Fruit fly (Drosophila melanogaster): ENCODE results near the gene CG44044.

The CG44044 gene

DNA sequence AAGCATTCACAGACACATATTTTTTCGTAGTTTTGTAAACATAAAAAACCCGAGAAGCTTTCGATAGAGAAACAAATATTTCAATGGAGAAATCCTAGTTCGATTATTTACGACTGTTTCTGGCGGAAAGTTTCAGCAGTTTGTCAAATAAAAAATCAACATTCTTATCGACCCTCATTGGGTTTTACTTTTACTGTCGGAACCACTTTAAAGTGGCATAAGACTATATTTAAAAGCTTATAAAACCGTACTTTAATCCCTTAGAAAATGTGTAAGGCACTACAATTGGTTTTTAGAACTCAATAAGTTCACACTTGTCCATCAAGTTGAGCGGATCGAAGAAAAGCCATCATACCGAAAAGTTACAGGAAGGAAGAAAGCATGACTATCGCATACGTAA is 3.6 kb downstream of the CG44044 start, which contains the start of gene CG17929:
Gene CG17929, plus strand, starts transcription at position 301 of the 400 bp plus-strand sequence.
- no peak for TF ChIP-seq CG17801 (GFP tag; optimal IDR thresholded peaks at IDR 0.05; ENCODE audit: partially characterized antibody)

DNA sequence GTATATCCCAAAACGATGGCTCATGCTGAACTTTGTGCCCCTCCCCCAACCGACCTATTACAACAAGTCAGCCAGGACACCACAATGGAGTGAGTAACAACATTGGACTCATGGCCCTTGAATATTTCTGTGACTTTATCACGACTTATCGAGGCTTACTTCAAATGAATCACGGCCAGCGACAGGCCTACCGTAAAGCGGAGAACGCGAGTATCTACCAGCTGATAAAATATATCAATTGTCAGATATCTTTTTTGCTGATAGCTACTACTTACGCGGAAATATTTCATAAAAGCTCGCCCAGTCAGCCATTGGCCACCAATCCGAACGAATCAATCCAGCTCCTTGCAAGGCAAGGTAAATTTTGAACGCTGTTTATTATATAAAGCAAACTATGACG is 5.9 kb downstream of the CG44044 start, which contains the start of gene CG17930:
Gene CG17930, plus strand, starts transcription at position 301 of the 400 bp plus-strand sequence.
- no peak for TF ChIP-seq CG17801 (GFP tag; optimal IDR thresholded peaks at IDR 0.05; ENCODE audit: partially characterized antibody)

DNA sequence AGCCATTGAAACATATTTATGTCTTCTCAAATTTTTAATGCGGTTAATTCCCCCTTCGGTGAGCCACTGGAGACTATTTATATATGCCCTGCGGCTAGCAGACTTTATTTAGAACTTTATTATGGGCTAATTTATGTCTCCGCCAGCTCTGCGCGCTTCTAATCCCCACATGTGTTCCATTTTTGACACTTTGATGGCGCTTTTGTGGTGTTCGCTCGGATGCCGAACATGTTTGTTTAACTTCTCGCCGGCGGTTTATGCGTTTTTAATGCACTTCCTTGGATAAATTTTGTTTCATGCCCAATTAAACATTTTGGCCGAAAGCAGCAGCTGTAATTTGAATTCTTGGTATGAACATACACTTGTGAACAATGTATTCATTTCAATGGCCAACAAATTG is 8.2 kb downstream of the CG44044 start:
- TF ChIP-seq CG17801 (GFP tag; optimal IDR thresholded peaks at IDR 0.05; ENCODE audit: partially characterized antibody) = no peak

DNA sequence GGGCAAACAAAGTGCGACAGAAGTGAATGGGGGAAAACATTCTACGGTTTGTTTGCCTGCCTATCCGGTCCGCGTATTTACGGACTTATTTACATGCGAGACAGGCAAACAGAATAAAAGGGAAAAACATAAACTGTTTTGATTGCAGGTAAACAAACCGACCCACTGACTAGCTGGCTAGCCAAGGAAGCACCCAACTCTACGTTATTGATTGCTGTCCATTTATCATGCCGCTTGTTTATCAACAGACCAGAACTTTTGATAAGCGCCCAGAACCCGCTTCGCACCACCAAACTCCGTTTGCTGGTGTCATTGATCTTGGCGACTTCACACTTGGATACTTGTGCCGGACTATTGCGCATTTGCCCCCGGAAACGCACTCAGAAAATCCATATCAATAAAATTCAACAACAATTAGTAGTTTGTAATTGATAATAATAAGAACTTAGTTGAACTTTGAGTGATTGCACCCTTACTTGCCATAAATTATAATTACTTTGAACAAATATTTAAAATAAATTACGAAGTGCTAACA is 10.2 kb downstream of the CG44044 start:
- no peak for TF ChIP-seq CG17801 (GFP tag; optimal IDR thresholded peaks at IDR 0.05; ENCODE audit: partially characterized antibody)

DNA sequence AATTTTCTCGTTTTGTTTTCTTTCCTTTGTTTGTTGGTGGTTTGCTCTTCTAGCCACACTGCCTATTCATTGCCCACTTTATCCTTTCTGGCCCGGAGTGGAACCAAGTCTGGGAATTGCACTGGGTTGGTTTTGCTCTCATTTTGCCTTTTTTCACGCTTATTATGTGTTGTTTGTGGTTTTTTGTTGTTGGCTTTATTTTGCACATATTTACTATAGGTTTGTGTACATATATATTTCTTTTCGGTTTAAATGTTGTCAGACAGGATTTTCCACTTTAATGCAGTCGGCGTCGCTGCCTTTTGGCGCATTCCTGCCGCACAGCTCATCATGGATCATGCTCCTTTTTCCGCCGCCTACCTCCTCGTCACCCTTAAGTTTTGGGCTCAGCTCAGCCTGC is 12.7 kb downstream of the CG44044 start:
- no peak for TF ChIP-seq CG17801 (GFP tag; optimal IDR thresholded peaks at IDR 0.05; ENCODE audit: partially characterized antibody)

DNA sequence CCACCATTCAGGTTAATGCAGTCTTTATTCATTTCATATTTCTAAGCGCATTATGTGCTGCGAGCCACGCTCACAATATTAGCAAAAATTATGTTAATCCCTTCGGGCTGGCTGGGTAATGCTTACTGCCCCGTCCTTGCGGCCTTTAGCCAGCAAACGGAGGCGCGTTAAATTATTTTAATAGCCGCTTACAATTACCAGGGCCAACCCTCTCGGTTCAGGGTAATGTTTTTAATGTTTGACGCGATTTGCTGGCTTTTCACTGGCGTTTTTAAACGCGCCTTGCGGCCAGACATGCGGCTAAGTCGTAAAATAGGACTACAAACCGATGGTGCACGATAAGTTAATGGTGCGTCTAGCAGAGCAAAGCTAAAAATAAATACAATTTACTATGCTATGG is 13.2 kb downstream of the CG44044 start:
- no peak for TF ChIP-seq CG17801 (GFP tag; optimal IDR thresholded peaks at IDR 0.05; ENCODE audit: partially characterized antibody)

DNA sequence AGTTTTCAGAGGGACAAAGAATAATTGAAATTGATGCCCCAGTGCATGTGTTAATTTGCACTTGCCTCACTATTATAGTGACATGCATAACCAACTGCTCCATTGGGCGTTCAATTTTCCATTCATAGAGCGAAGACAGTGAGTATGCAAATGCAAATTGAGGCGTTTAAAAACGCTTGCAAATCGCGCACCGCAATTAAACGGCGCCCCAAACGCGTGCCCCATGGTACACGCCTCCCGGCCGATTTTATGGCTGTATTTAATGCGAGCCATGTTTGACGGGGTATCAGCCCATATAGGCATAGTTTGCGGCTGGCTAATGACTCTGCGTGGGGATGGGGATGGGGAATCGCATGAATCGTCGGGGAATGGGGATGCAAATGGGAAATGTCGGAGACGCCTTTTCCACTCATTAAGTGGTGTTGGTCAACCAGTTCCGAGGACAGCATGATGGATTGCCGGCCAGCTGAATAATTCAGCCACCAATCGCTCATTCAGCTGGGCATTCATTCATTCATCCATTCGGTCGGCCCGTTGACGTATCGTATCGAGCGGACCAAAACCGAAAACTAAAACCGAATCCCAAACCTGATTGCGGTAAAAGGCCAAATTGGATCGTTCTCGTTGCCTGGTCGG is 13.9 kb downstream of the CG44044 start:
- no peak for TF ChIP-seq CG17801 (GFP tag; optimal IDR thresholded peaks at IDR 0.05; ENCODE audit: partially characterized antibody)

DNA sequence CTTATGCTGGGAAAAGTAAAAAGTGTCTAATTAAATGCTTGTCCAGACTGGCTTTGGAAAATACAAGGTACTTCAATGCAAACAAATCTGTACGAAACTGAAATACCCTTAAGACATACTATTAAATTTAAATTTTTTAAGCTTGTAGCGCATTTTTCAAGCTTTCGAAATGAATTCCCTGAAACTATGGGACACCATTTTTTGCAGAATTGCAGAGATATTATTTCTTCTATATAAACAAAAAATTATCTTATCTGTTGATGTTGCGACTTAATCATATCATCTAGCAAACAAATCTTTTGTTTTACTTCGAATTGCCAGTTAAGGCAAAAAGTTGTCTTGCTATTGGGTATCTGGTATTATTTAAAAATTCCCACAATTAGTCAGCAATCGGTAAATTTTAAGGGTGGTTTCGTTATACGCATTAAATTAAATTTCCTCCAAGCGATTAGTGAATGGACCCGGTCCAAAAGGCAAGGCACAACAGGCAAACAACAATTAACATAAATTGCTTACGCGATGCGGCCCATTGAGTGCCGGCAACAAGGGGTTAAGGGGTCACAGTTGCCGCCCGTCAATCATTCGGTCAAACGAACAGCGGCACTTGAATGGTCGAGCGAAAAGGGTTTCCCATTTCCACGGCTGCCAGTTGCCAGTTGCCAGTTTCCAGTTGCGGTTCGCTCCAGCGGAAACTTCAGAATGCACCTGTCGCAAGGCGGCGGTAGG is 14.9 kb downstream of the CG44044 start:
- no peak for TF ChIP-seq CG17801 (GFP tag; optimal IDR thresholded peaks at IDR 0.05; ENCODE audit: partially characterized antibody)

DNA sequence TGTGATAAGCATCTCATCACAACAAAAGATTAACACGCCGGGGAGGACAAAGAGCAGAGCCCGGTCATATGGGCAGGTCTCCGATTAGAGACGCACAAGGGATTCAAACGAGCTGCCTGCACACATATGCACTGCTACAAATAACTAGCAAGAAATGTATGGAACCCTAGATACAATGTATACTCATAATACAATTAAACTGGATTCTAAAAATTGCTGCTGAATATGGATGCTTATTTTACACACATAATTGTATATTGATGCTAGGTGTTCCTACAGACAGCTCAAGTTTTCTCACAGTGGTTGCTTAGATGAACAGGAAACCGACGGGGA is 15.4 kb downstream of the CG44044 start:
- no peak for TF ChIP-seq CG17801 (GFP tag; optimal IDR thresholded peaks at IDR 0.05; ENCODE audit: partially characterized antibody)

DNA sequence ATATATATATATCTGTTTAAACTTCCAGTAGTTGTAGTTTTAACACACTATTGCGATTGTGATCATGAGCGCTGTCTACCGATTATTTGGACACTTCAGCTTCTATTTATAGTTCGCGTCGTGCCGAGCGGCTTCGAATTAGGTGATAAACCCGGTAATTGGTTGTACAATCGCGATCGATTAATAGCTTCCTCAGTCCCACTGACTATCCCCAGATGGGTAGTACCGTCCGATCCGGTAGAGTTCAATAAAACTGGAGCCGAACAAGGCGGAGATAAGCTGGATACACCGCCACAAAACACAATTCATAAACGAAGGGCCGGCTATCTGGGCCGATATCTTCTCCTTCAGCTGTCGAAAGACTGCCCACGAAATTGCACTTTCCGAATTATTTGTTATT is 16.2 kb downstream of the CG44044 start:
- no peak for TF ChIP-seq CG17801 (GFP tag; optimal IDR thresholded peaks at IDR 0.05; ENCODE audit: partially characterized antibody)

DNA sequence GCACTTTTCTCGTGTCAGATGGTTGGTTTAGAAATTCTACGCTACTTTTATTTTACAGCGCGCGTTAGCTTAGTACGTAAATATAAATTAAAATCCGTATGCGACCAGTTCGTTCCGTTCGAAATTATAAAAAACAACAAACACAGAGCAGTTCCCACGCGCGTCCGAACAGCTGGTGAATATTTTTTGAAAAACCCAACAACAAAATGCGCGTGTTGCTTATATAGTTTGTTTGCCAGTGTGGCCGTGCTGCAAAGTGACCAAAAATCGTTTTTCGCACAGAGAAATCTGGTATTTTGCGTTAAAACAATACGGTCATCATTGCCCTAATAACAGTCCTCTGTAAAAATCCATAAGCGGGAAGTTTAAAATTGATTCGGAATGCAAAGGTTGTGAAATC is 16.7 kb downstream of the CG44044 start:
- peak; percentile 54 for TF ChIP-seq CG17801 (GFP tag; optimal IDR thresholded peaks at IDR 0.05; ENCODE audit: partially characterized antibody)

DNA sequence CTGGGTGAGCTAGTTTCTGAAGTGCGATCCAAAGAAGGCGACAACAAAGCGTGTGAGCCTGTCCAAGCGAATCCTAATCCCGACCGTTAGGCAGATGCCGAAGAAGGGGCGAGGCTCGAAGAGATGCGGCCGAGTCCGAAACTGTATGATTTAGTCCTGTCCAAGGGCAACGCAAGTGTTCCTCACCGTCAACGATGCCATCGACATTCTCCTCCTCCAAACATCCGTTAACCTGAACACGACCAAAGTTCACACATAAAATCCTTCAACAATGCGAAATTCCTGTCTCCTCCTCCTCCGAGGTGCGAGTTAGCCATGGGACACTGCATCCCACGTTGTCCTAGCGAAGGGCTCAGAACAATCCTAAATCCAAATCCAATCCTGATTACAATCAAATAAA is 17.8 kb downstream of the CG44044 start, which contains the start of gene Sulf1:
Gene Sulf1, minus strand, starts transcription at position 101 of the 400 bp plus-strand sequence.
- no peak for TF ChIP-seq CG17801 (GFP tag; optimal IDR thresholded peaks at IDR 0.05; ENCODE audit: partially characterized antibody)

DNA sequence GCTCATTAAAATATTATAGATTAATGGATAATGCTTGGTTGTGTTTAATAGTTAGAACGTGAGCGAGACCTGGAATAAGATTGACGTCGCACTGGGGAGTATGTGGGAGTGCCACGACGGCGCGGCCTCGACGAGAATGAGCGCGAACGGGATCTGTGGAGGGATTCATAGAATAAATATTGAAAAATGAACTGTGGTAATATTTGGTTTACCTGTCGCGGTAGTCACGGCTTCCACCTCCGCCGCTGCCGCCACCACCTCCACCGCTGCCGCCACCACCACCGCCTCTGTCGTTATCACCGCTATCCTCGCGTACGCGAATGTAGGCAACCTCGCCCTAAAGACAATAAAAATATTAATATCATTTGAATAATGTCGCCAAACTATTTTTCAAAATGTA is 19.0 kb downstream of the CG44044 start:
- no peak for TF ChIP-seq CG17801 (GFP tag; optimal IDR thresholded peaks at IDR 0.05; ENCODE audit: partially characterized antibody)

DNA sequence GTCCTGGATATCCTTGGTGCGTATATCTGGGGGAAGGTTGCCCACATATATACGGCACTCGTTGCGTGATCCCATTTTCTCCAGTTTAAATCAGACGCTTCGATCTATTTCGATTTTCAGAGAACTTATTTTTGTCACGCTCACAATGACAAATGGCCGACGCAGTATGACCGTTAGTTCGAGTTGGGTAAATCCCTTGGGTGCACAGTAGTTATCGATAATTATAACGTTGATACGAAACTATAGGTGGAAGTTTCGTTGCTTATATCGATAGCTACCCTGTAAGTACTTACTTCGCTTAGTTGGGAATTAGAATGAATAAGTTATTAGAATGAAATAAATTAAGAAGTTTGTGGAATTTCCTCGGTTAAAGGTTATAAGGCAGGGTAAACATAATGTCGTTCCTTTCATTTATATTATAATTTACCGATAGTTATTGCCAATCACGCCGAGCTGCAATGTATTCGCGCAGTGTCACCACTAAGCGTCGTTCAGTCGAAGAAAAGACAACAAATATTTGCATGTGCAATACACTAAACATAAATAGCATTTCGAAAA is 20.3 kb downstream of the CG44044 start, which contains the start of the genes SF2 and pad:
Gene SF2, minus strand, starts transcription at position 172 of the 558 bp plus-strand sequence.
Gene pad, plus strand, starts transcription at position 502 of the 558 bp plus-strand sequence.
- peak; percentile 77 for TF ChIP-seq CG17801 (GFP tag; optimal IDR thresholded peaks at IDR 0.05; ENCODE audit: partially characterized antibody)

DNA sequence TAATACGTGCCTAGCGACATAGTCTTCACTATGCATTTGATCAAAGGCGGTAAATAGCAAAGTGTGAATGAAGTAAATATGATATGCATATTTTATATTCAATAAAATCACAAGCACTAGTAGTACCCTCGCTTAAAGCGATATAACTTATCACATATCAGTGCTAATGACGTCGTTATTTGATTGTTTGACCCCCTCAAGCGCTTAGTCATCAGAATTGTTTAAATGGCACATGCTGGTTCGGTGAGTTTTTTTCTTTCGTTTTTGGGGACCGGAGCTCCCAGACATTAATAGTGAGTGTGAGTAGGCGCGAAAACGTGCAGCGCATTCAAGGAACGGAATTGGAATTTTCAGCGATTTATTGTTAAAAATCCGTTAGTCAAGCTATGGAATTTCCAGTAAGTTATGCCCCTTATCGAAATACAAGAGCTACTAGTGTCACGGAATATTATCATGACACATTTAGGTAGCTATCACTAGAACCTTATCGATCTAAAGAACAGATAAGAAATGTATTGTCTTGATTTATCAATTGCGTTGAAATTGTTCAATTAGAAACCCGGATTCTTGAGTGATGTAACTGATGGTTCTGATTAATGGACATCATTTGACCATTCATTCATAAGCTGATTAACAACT is 26.1 kb downstream of the CG44044 start:
- no peak for TF ChIP-seq CG17801 (GFP tag; optimal IDR thresholded peaks at IDR 0.05; ENCODE audit: partially characterized antibody)

Data from ovary, adult (tissue).